Worm (Caenorhabditis elegans) whole organism, L2 larva: Measurements from ENCODE around the gene tbh-1.

Source experiments
- C34F6.9 ChIP-seq: fragments of 150-350 bp; optimal IDR thresholded peaks from 2 replicates; lab custom pipeline; 2014; ENCODE audit warnings: missing biosample characterization, missing genetic modification characterization
- F13H6.1 ChIP-seq: sonication (generic microtip); optimal IDR thresholded peaks from 2 replicates; lab custom pipeline; 2016; ENCODE audit warnings: missing genetic modification characterization, missing compliant biosample characterization
- R02D3.7 ChIP-seq: fragments of 150-350 bp; optimal IDR thresholded peaks from 2 replicates; lab custom pipeline; 2014; ENCODE audit warnings: missing biosample characterization, missing genetic modification characterization
- Y55F3AM.14 ChIP-seq: fragments of 200-800 bp; sonication (Bioruptor generic); optimal IDR thresholded peaks from 2 replicates; lab custom pipeline; 2018; ENCODE audit warnings: mild to moderate bottlenecking, missing genetic modification characterization, missing compliant biosample characterization
- alr-1 ChIP-seq: fragments of 150-350 bp; optimal IDR thresholded peaks from 2 replicates; lab custom pipeline; 2014; ENCODE audit warnings: missing biosample characterization, missing genetic modification characterization
- aly-2 ChIP-seq: fragments of 150-350 bp; optimal IDR thresholded peaks from 2 replicates; lab custom pipeline; 2014; ENCODE audit warnings: missing biosample characterization, missing genetic modification characterization
- ama-1 ChIP-seq: fragments of 150-350 bp; optimal IDR thresholded peaks from 2 replicates; lab custom pipeline; 2018; ENCODE audit warnings: inconsistent platforms
- blmp-1 ChIP-seq: sonication (generic microtip); optimal IDR thresholded peaks from 2 replicates; lab custom pipeline; 2017; ENCODE audit warnings: missing genetic modification characterization, mild to moderate bottlenecking, missing compliant biosample characterization, antibody characterized with exemption, moderate library complexity; ENCODE audit not compliant: insufficient read depth
- ceh-16 ChIP-seq: fragments of 150-350 bp; optimal IDR thresholded peaks from 2 replicates; lab custom pipeline; 2014; ENCODE audit warnings: missing biosample characterization, missing genetic modification characterization
- crh-2 ChIP-seq: sonication (generic microtip); optimal IDR thresholded peaks from 2 replicates; lab custom pipeline; 2017; ENCODE audit warnings: missing biosample characterization, missing genetic modification characterization
- dmd-4 ChIP-seq: sonication (generic microtip); optimal IDR thresholded peaks from 2 replicates; lab custom pipeline; 2017; ENCODE audit warnings: missing biosample characterization, missing genetic modification characterization
- egl-27 ChIP-seq: sonication (generic microtip); optimal IDR thresholded peaks from 3 replicates; lab custom pipeline; 2017; ENCODE audit warnings: missing biosample characterization, missing genetic modification reagents, missing genetic modification characterization
- elt-1 ChIP-seq: fragments of 150-350 bp; optimal IDR thresholded peaks from 2 replicates; lab custom pipeline; 2014; ENCODE audit warnings: missing biosample characterization, missing genetic modification characterization
- elt-3 ChIP-seq: sonication (generic microtip); optimal IDR thresholded peaks from 2 replicates; lab custom pipeline; 2017; ENCODE audit warnings: missing biosample characterization, missing genetic modification characterization
- fos-1 ChIP-seq: fragments of 150-350 bp; optimal IDR thresholded peaks from 2 replicates; lab custom pipeline; 2014; ENCODE audit warnings: missing biosample characterization, missing genetic modification characterization
- gmeb-1 ChIP-seq: fragments of 150-350 bp; optimal IDR thresholded peaks from 2 replicates; lab custom pipeline; 2014; ENCODE audit warnings: missing biosample characterization, missing genetic modification characterization
- lin-13 ChIP-seq: fragments of 150-350 bp; optimal IDR thresholded peaks from 2 replicates; lab custom pipeline; 2014; ENCODE audit warnings: missing biosample characterization, missing genetic modification reagents, missing genetic modification characterization
- lsy-2 ChIP-seq, 2 experiments: fragments of 150-350 bp in 1 of 2; sonication (generic microtip) in 1 of 2; optimal IDR thresholded peaks; 2 replicates each; lab custom pipeline; 2014 to 2017; ENCODE audit warnings: missing biosample characterization in 2 of 2, missing genetic modification characterization in 2 of 2
- mab-5 ChIP-seq: fragments of 150-350 bp; optimal IDR thresholded peaks from 2 replicates; lab custom pipeline; 2014; ENCODE audit warnings: missing biosample characterization, missing genetic modification characterization
- mdl-1 ChIP-seq, 2 experiments: fragments of 150-350 bp in 1 of 2; sonication (generic microtip) in 1 of 2; optimal IDR thresholded peaks; 2 replicates each; lab custom pipeline; 2017; ENCODE audit warnings: missing biosample characterization in 2 of 2, missing genetic modification characterization in 2 of 2
- nhr-11 ChIP-seq: fragments of 150-350 bp; optimal IDR thresholded peaks from 2 replicates; lab custom pipeline; 2014; ENCODE audit warnings: missing biosample characterization, missing genetic modification characterization
- nhr-129 ChIP-seq: fragments of 150-350 bp; optimal IDR thresholded peaks from 2 replicates; lab custom pipeline; 2014; ENCODE audit warnings: missing biosample characterization, missing genetic modification characterization
- nhr-21 ChIP-seq: fragments of 150-350 bp; optimal IDR thresholded peaks from 2 replicates; lab custom pipeline; 2014; ENCODE audit warnings: missing biosample characterization, missing genetic modification characterization
- nhr-23 ChIP-seq: fragments of 150-350 bp; optimal IDR thresholded peaks from 2 replicates; lab custom pipeline; 2014; ENCODE audit warnings: missing biosample characterization, missing genetic modification reagents, missing genetic modification characterization
- nhr-237 ChIP-seq: fragments of 150-350 bp; optimal IDR thresholded peaks from 2 replicates; lab custom pipeline; 2014; ENCODE audit warnings: missing biosample characterization, missing genetic modification characterization
- nhr-25 ChIP-seq: fragments of 150-350 bp; sonication (generic microtip); optimal IDR thresholded peaks from 3 replicates; lab custom pipeline; 2014; ENCODE audit warnings: missing biosample characterization, missing genetic modification characterization
- nhr-6 ChIP-seq: fragments of 150-350 bp; optimal IDR thresholded peaks from 2 replicates; lab custom pipeline; 2014; ENCODE audit warnings: missing biosample characterization, missing genetic modification characterization
- nhr-77 ChIP-seq: fragments of 150-350 bp; optimal IDR thresholded peaks from 2 replicates; lab custom pipeline; 2014; ENCODE audit warnings: missing biosample characterization, missing genetic modification characterization
- sem-4 ChIP-seq: fragments of 150-350 bp; optimal IDR thresholded peaks from 2 replicates; lab custom pipeline; 2014; ENCODE audit warnings: missing biosample characterization, missing genetic modification reagents, missing genetic modification characterization
- skn-1 ChIP-seq: sonication (generic microtip); optimal IDR thresholded peaks from 2 replicates; lab custom pipeline; 2017; ENCODE audit warnings: missing biosample characterization, missing genetic modification characterization
- sma-3 ChIP-seq: sonication (generic microtip); optimal IDR thresholded peaks from 2 replicates; lab custom pipeline; 2016; ENCODE audit warnings: missing genetic modification reagents, missing genetic modification characterization, missing compliant biosample characterization
- sma-9 ChIP-seq, 2 experiments: fragments of 150-350 bp in 1 of 2; sonication (generic microtip) in 1 of 2; optimal IDR thresholded peaks; 2 replicates each; lab custom pipeline; 2014 to 2016; ENCODE audit warnings: missing genetic modification characterization in 2 of 2, mild to moderate bottlenecking in 1 of 2, missing biosample characterization in 1 of 2, missing compliant biosample characterization in 1 of 2, missing genetic modification reagents in 1 of 2, moderate library complexity in 1 of 2
- snpc-4 ChIP-seq: fragments of 150-350 bp; optimal IDR thresholded peaks from 2 replicates; lab custom pipeline; 2014; ENCODE audit warnings: missing biosample characterization, missing genetic modification characterization
- unc-62 ChIP-seq: fragments of 150-350 bp; optimal IDR thresholded peaks from 2 replicates; lab custom pipeline; 2014; ENCODE audit warnings: missing biosample characterization, missing genetic modification reagents, missing genetic modification characterization
- zag-1 ChIP-seq: fragments of 150-350 bp; optimal IDR thresholded peaks from 2 replicates; lab custom pipeline; 2014; ENCODE audit warnings: missing biosample characterization, missing genetic modification characterization
- ztf-1 ChIP-seq: fragments of 200-800 bp; sonication (Bioruptor generic); conservative IDR thresholded peaks from 2 replicates; pipeline ENCODE4 v1.3.6; 2022; ENCODE audit warnings: missing genetic modification characterization, missing compliant biosample characterization
- ztf-11 ChIP-seq: sonication (generic microtip); optimal IDR thresholded peaks from 2 replicates; lab custom pipeline; 2017; ENCODE audit warnings: missing biosample characterization, missing genetic modification characterization
- ztf-4 ChIP-seq: fragments of 150-350 bp; optimal IDR thresholded peaks from 2 replicates; lab custom pipeline; 2014; ENCODE audit warnings: missing biosample characterization, missing genetic modification characterization

tbh-1 gene

DNA sequence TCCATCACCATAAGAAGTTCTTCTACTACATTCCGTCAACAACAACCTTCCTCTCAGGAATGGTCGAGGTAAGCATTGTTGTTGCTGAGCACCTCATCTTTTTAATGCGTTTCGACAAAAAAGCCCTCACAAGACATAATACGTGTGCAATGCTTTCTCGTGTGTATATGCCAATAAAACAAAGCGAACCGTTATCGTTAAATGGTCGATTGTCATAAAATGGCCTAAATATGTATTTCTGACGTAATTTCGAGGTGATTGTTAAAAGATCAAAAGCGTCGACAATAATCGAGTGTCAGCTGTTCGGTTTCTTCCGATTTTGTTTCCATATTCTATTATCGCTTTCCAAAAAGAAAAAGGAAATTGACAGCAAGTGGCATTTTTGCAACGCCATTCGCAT is 40.0 kb upstream of the tbh-1 start:
- TF ChIP-seq lin-13 (GFP tag; lab: Kevin White, UChicago) (no peak), crh-2 (tag; lab: Kevin White, UChicago) (peak; percentile 11), fos-1 (tag; lab: Kevin White, UChicago) (peak; percentile 38), nhr-129 (tag; lab: Kevin White, UChicago) (peak; percentile 2), sma-9 (GFP tag; optimal IDR thresholded peaks at IDR 0.05; lab: Kevin White, UChicago) (peak; percentile 23), sma-9 (tag; optimal IDR thresholded peaks at IDR 0.05; lab: Kevin White, UChicago) (no peak), C34F6.9 (tag; lab: Kevin White, UChicago) (no peak)

DNA sequence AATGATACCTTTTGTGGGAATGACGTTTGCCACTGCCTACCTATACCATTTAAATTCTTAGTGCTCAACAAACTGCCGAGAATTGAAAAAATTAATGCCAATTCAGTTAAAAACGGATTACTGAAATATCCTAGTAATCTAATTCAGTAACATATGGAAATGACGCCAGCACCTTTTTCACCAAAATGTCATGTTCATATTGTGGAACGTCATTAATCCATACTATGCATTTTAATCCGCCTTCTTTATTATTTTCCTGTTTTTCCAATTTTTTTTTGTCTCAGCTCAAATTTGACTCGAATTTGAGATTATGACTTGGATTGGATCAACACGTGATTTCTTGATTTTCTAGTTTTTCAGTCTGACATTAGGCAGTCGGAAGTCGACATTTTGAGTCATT is 36.7 kb upstream of the tbh-1 start:
- TF ChIP-seq egl-27 (no peak), ztf-4 (tag; lab: Kevin White, UChicago) (peak; percentile 28)

DNA sequence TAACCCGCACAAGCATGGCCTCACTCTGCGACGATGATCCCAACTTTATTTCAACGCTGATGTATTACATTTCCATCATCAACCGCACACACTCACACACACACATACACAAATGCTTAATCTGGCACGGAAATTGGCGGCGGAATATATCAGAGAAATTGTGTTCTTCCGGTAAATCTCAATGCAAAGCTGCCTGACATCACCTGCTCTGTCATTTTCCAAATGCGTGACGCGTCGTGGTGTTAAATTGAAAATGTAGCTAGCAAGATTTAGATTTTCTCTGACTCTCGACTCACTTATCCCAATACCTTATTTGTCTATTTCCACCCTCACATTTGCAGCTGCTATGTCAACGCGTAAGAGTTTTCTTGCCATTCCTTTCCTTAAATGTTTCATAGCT is 34.6 kb upstream of the tbh-1 start:
- TF ChIP-seq nhr-25 (no peak), crh-2 (tag; lab: Kevin White, UChicago) (no peak), sma-9 (GFP tag; optimal IDR thresholded peaks at IDR 0.05; lab: Kevin White, UChicago) (no peak), sma-9 (tag; optimal IDR thresholded peaks at IDR 0.05; lab: Kevin White, UChicago) (no peak), egl-27 (no peak), ztf-11 (no peak), nhr-21 (tag; lab: Kevin White, UChicago) (no peak)

DNA sequence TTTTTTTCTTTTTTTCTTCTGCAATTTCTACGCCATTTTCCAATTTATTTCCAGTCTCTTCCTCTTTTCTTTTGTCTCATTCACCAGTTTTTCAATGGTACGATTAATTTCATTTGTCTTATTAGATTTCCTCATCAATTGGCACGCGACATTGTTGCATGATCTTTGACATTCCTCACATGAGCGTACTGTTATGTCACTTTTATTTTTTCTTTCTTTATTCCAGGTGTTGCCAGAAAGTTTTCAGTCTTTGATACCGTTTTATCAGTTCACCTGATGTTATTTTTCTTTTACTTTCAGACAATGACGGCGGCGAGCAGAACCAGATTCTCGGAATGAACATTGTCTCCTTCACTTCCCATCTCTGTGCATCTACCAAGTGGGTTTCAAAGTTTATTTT is 32.7 kb upstream of the tbh-1 start, which contains the start of the genes olrn-1 and C02C6.14:
olrn-1 (plus strand) TSS at position 301 of the 400 bp plus-strand sequence.
C02C6.14 (plus strand) TSS at position 304 of the 400 bp plus-strand sequence.
- TF ChIP-seq nhr-21 (tag; lab: Kevin White, UChicago) (no peak), unc-62 (GFP tag; lab: Kevin White, UChicago) (no peak), snpc-4 (tag; lab: Kevin White, UChicago) (no peak), ama-1 (lab: Kevin White, UChicago) (no peak), elt-1 (tag; lab: Kevin White, UChicago) (no peak), egl-27 (no peak), mdl-1 (tag; optimal IDR thresholded peaks at IDR 0.05; lab: Kevin White, UChicago) (no peak), aly-2 (tag; lab: Kevin White, UChicago) (no peak), gmeb-1 (no peak), F13H6.1 (tag; lab: Kevin White, UChicago) (no peak), nhr-23 (no peak), sma-3 (GFP tag; lab: Kevin White, UChicago) (no peak)

DNA sequence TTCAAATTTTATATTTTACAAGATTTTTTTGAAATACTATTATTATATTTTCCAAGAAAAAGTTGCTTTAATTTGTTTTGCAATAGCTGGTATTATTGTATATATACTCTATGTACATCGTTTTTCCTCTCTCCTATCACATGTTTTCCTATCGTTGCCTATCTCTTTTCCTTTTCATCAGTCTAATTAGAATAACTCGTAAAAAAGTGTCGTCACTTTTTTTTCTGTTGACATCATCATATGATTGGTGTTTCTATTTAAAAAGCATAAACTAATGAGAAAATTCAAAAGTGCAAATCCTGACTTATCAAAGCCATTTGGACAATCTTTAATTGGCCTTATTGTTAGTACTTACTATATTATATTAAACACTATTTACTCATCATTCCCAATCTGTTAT is 31.3 kb upstream of the tbh-1 start:
- no peak for TF ChIP-seq elt-3
- TF ChIP-seq ztf-4 (tag; lab: Kevin White, UChicago), result peak; percentile 4
- TF ChIP-seq zag-1 (tag; lab: Kevin White, UChicago), result peak; percentile 34
- peak in 1 of 2 experiments; percentile 27 for TF ChIP-seq lsy-2 (tag; optimal IDR thresholded peaks at IDR 0.05; lab: Kevin White, UChicago)
- no peak for TF ChIP-seq alr-1 (tag; lab: Kevin White, UChicago)
- TF ChIP-seq ceh-16 (tag; lab: Kevin White, UChicago), result no peak
- peak; percentile 52 for TF ChIP-seq C34F6.9 (tag; lab: Kevin White, UChicago)
- TF ChIP-seq nhr-129 (tag; lab: Kevin White, UChicago), result peak; percentile 53
- no peak for TF ChIP-seq nhr-237 (tag; lab: Kevin White, UChicago)
- peak; percentile 23 for TF ChIP-seq sma-9 (GFP tag; optimal IDR thresholded peaks at IDR 0.05; lab: Kevin White, UChicago)
- no peak for TF ChIP-seq sma-9 (tag; optimal IDR thresholded peaks at IDR 0.05; lab: Kevin White, UChicago)
- TF ChIP-seq crh-2 (tag; lab: Kevin White, UChicago), result peak; percentile 27
- no peak for TF ChIP-seq lin-13 (GFP tag; lab: Kevin White, UChicago)
- no peak for TF ChIP-seq R02D3.7 (tag; lab: Kevin White, UChicago)
- TF ChIP-seq nhr-6, result peak; percentile 1
- peak; percentile 35 for TF ChIP-seq nhr-21 (tag; lab: Kevin White, UChicago)
- TF ChIP-seq nhr-23, result no peak

DNA sequence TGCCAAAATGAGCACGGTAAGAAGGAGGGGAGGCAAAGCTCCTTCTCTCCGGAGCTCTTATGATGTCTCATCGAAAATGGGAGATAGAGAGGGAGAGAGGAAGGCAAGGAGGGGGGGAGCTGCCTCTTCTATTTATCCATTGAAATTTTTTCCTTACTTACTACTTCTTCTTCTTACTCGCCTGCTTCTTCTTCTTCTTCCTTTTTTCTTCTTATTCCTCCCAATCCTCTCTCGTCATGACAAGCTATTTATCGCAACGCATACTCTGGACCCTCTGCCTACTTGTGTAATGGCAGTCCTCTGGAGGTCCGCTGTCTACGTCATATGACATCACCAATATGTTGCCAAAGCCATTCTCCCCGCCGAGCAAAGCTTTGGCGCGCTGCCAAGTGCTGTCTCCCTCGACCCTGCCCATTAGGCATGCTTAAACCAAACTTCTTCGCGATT is 30.5 kb upstream of the tbh-1 start:
- TF ChIP-seq dmd-4 (tag; lab: Kevin White, UChicago) (no peak), F13H6.1 (tag; lab: Kevin White, UChicago) (peak; percentile 65), nhr-11 (tag; lab: Kevin White, UChicago) (no peak), snpc-4 (tag; lab: Kevin White, UChicago) (no peak), ztf-4 (tag; lab: Kevin White, UChicago) (peak; percentile 30), lin-13 (GFP tag; lab: Kevin White, UChicago) (peak; percentile 20), ceh-16 (tag; lab: Kevin White, UChicago) (no peak), zag-1 (tag; lab: Kevin White, UChicago) (peak; percentile 91), skn-1 (tag; lab: Kevin White, UChicago) (no peak), nhr-21 (tag; lab: Kevin White, UChicago) (peak; percentile 4), nhr-129 (tag; lab: Kevin White, UChicago) (peak; percentile 82), nhr-6 (peak; percentile 62), nhr-237 (tag; lab: Kevin White, UChicago) (no peak), sem-4 (tag; lab: Kevin White, UChicago) (peak; percentile 71), aly-2 (tag; lab: Kevin White, UChicago) (no peak), nhr-25 (no peak), nhr-23 (no peak), lsy-2 (tag; optimal IDR thresholded peaks at IDR 0.05; lab: Kevin White, UChicago) (peak in 1 of 2 experiments; percentile 79), crh-2 (tag; lab: Kevin White, UChicago) (peak; percentile 75), mab-5 (tag; lab: Kevin White, UChicago) (peak; percentile 18), unc-62 (GFP tag; lab: Kevin White, UChicago) (no peak), ztf-1 (GFP tag; lab: Robert Waterston, UW) (no peak), blmp-1 (tag; lab: Kevin White, UChicago) (no peak), sma-3 (GFP tag; lab: Kevin White, UChicago) (no peak), nhr-77 (tag; lab: Kevin White, UChicago) (no peak), gmeb-1 (no peak), Y55F3AM.14 (GFP tag; lab: Kevin White, UChicago) (peak; percentile 82)
